Worm (Caenorhabditis elegans) whole organism, L1 larva: ENCODE results near the gene hmg-1.1.

Source experiments
- aly-2 ChIP-seq: fragments of 150-350 bp; optimal IDR thresholded peaks from 2 replicates; lab custom pipeline; 2014; ENCODE audit warnings: missing biosample characterization, missing genetic modification characterization
- blmp-1 ChIP-seq: fragments of 150-350 bp; optimal IDR thresholded peaks from 2 replicates; lab custom pipeline; 2014; ENCODE audit warnings: missing biosample characterization, missing genetic modification characterization
- ceh-90 ChIP-seq: sonication (generic microtip); optimal IDR thresholded peaks from 2 replicates; lab custom pipeline; 2016; ENCODE audit warnings: missing genetic modification characterization, missing compliant biosample characterization
- efl-1 ChIP-seq, 4 experiments: fragments of 150-350 bp; optimal IDR thresholded peaks in 3 of 4; peaks in 1 of 4; 1 replicate in 1 of 4; 2 replicates in 3 of 4; lab custom pipeline; 2014; ENCODE audit warnings: missing biosample characterization in 2 of 4, missing genetic modification characterization in 2 of 4, missing genetic modification reagents in 2 of 4
- efl-3 ChIP-seq: fragments of 200-800 bp; sonication (Bioruptor generic); optimal IDR thresholded peaks from 2 replicates; lab custom pipeline; 2018; ENCODE audit warnings: mild to moderate bottlenecking, missing genetic modification characterization, missing compliant biosample characterization
- egl-13 ChIP-seq: sonication (generic microtip); optimal IDR thresholded peaks from 2 replicates; lab custom pipeline; 2016; ENCODE audit warnings: missing genotype, missing genetic modification reagents, missing genetic modification characterization, missing compliant biosample characterization
- elt-2 ChIP-seq: sonication (generic microtip); optimal IDR thresholded peaks from 2 replicates; lab custom pipeline; 2016; ENCODE audit warnings: missing genetic modification characterization, mild to moderate bottlenecking, inconsistent platforms, missing compliant biosample characterization, missing genetic modification reagents
- nhr-47 ChIP-seq: sonication (generic microtip); optimal IDR thresholded peaks from 2 replicates; lab custom pipeline; 2016; ENCODE audit warnings: mild to moderate bottlenecking, missing genetic modification characterization, moderate library complexity, missing compliant biosample characterization
- nhr-85 ChIP-seq: sonication (generic microtip); peaks from one replicate; lab custom pipeline; 2016; ENCODE audit warnings: missing genetic modification characterization, inconsistent platforms, missing compliant biosample characterization
- pax-3 ChIP-seq: fragments of 200-800 bp; sonication (Bioruptor generic); optimal IDR thresholded peaks from 2 replicates; lab custom pipeline; 2018; ENCODE audit warnings: mild to moderate bottlenecking, missing genetic modification characterization, moderate library complexity, missing compliant biosample characterization
- sptf-1 ChIP-seq: fragments of 150-350 bp; optimal IDR thresholded peaks from 2 replicates; lab custom pipeline; 2014; ENCODE audit warnings: missing biosample characterization, missing genetic modification characterization
- sup-37 ChIP-seq: fragments of 200-800 bp; sonication (Bioruptor generic); optimal IDR thresholded peaks from 2 replicates; lab custom pipeline; 2018; ENCODE audit warnings: mild to moderate bottlenecking, missing genetic modification characterization, missing compliant biosample characterization
- swsn-7 ChIP-seq: sonication (generic microtip); optimal IDR thresholded peaks from 2 replicates; lab custom pipeline; 2016; ENCODE audit warnings: missing genetic modification characterization, missing compliant biosample characterization
- unc-98 ChIP-seq: fragments of 200-800 bp; sonication (Bioruptor generic); IDR thresholded peaks from 2 replicates; pipeline ENCODE4 v1.3.6; 2022; ENCODE audit warnings: missing genetic modification characterization, missing compliant biosample characterization

The hmg-1.1 gene

ce11 chrII:14296320-14296719, 45.8 kb downstream of the hmg-1.1 start (continued):
- no peak for TF ChIP-seq sup-37 (GFP tag; lab: Kevin White, UChicago)
- peak; percentile 9 for TF ChIP-seq nhr-47 (tag; lab: Kevin White, UChicago)
- no peak for TF ChIP-seq aly-2 (tag; lab: Kevin White, UChicago)
- TF ChIP-seq elt-2 (tag; lab: Kevin White, UChicago), result peak; percentile 87
- no peak for TF ChIP-seq efl-3 (GFP tag; lab: Kevin White, UChicago)
- no peak for TF ChIP-seq unc-98
- peak; percentile 95 for TF ChIP-seq blmp-1 (tag; lab: Kevin White, UChicago)
- TF ChIP-seq sptf-1, result no peak
- no peak for TF ChIP-seq ceh-90 (tag; lab: Kevin White, UChicago)
- TF ChIP-seq, all 84 proteins: peak for 23

ce11 chrII:14297050-14297449, 46.6 kb downstream of the hmg-1.1 start, which contains the start of gene Y54G11A.7:
TSS of gene Y54G11A.7 (plus strand) at chrII:14297305.
- peak; percentile 25 for TF ChIP-seq nhr-85 (tag; lab: Kevin White, UChicago)

- TF ChIP-seq egl-13 (tag; lab: Kevin White, UChicago), result no peak
- no peak for TF ChIP-seq efl-1 (optimal IDR thresholded peaks at IDR 0.05; lab: Kevin White, UChicago)
- peak in 1 of 2 experiments; percentile 57 for TF ChIP-seq efl-1 (GFP tag; optimal IDR thresholded peaks at IDR 0.05 in 1 of 2; lab: Kevin White, UChicago)
- no peak for TF ChIP-seq swsn-7 (tag; lab: Kevin White, UChicago)
- TF ChIP-seq nhr-85 (tag; lab: Kevin White, UChicago), result peak; percentile 1
- TF ChIP-seq pax-3 (tag; lab: Kevin White, UChicago), result no peak
Observed at ce11 chrII:14299254-14299759, 48.8 kb downstream of the hmg-1.1 start.
